Fruit fly (Drosophila melanogaster): Measurements from ENCODE around the gene CG42331.

Gene CG42331

dm6 chr3R:24787042-24787565, 15.1 kb downstream of the CG42331 start, which contains the start of gene CG5805 (continued):
- TF ChIP-seq Trl (optimal IDR thresholded peaks at IDR 0.05), result peak in 1 of 2 experiments; percentile 18
- peak; percentile 71 for TF ChIP-seq Trl (GFP tag; optimal IDR thresholded peaks at IDR 0.05)
- TF ChIP-seq CG15479 (GFP tag; optimal IDR thresholded peaks at IDR 0.05), result no peak
- no peak for TF ChIP-seq bbx (GFP tag; IDR thresholded peaks at IDR 0.05; ENCODE audit: partially characterized antibody)
- TF ChIP-seq Gsc (GFP tag; IDR thresholded peaks at IDR 0.05), result no peak
- peak; percentile 21; the same call in 1 of the 2 replicates for TF ChIP-seq Scr (GFP tag; IDR thresholded peaks at IDR 0.05; ENCODE audit: partially characterized antibody)
- peak; percentile 69 for TF ChIP-seq disco-r (GFP tag; optimal IDR thresholded peaks at IDR 0.05)
- no peak for TF ChIP-seq aop (GFP tag; IDR thresholded peaks at IDR 0.05)
- TF ChIP-seq CG2875 (GFP tag; optimal IDR thresholded peaks at IDR 0.05), result peak; percentile 74
- peak; percentile 71; the same call in 1 of the 3 replicates for TF ChIP-seq gce (GFP tag; IDR thresholded peaks at IDR 0.05)
- TF ChIP-seq chinmo (GFP tag; IDR thresholded peaks at IDR 0.05; ENCODE audit: partially characterized antibody), result no peak
- peak; percentile 82 for TF ChIP-seq H2.0 (GFP tag; IDR thresholded peaks at IDR 0.05)
- TF ChIP-seq sna (GFP tag; IDR thresholded peaks at IDR 0.05; ENCODE audit: partially characterized antibody), result 0 out of 2 replicates have a peak, but pooled peaks have one; percentile 22
- peak; percentile 66; the same call in 1 of the 2 replicates for TF ChIP-seq Ada2b (GFP tag; IDR thresholded peaks at IDR 0.05)
- peak; percentile 45 for TF ChIP-seq CG3065 (GFP tag; optimal IDR thresholded peaks at IDR 0.05)
- TF ChIP-seq amos (GFP tag; IDR thresholded peaks at IDR 0.05; ENCODE audit: partially characterized antibody), result no peak; the same call in 1 of the 2 replicates
- peak; percentile 70 for TF ChIP-seq NK7.1 (GFP tag; optimal IDR thresholded peaks at IDR 0.05)
- TF ChIP-seq CG6765 (GFP tag; optimal IDR thresholded peaks at IDR 0.05), result peak; percentile 90
- peak; percentile 65 for TF ChIP-seq CG8089 (GFP tag; optimal IDR thresholded peaks at IDR 0.05)
- TF ChIP-seq MBD-R2 (GFP tag; IDR thresholded peaks at IDR 0.05), result peak; percentile 75
- TF ChIP-seq cg (GFP tag; optimal IDR thresholded peaks at IDR 0.05), result no peak
- TF ChIP-seq odd (GFP tag; optimal IDR thresholded peaks at IDR 0.05), result peak; percentile 84
- TF ChIP-seq ranshi (GFP tag; IDR thresholded peaks at IDR 0.05), result peak; percentile 79
- TF ChIP-seq hbn (GFP tag; IDR thresholded peaks at IDR 0.05; ENCODE audit: partially characterized antibody), result no peak
- TF ChIP-seq CG13894 (tag; optimal IDR thresholded peaks at IDR 0.05), result peak; percentile 58
- no peak for TF ChIP-seq Nf-YB (GFP tag; optimal IDR thresholded peaks at IDR 0.05)
- peak; percentile 76 for TF ChIP-seq pho (GFP tag; optimal IDR thresholded peaks at IDR 0.05)
- no peak for TF ChIP-seq stwl (tag; optimal IDR thresholded peaks at IDR 0.05)
- peak; percentile 50 for TF ChIP-seq pfk (GFP tag; optimal IDR thresholded peaks at IDR 0.05)
- no peak for TF ChIP-seq abd-A (tag; optimal IDR thresholded peaks at IDR 0.05)
- peak; percentile 92 for TF ChIP-seq CG15514 (GFP tag; optimal IDR thresholded peaks at IDR 0.05)
- peak; percentile 16 for TF ChIP-seq CG31388 (GFP tag; optimal IDR thresholded peaks at IDR 0.05)
- TF ChIP-seq h (optimal IDR thresholded peaks at IDR 0.05), result no peak
- TF ChIP-seq gcm2 (GFP tag; optimal IDR thresholded peaks at IDR 0.05), result peak; percentile 61
- TF ChIP-seq CG9437 (GFP tag; optimal IDR thresholded peaks at IDR 0.05), result peak; percentile 78
- peak; percentile 75 to 83 for TF ChIP-seq Hr51 (GFP tag; optimal IDR thresholded peaks at IDR 0.05)
- peak; percentile 37 for TF ChIP-seq btn (GFP tag; optimal IDR thresholded peaks at IDR 0.05)
- TF ChIP-seq pzg (GFP tag; optimal IDR thresholded peaks at IDR 0.05), result peak; percentile 76
- TF ChIP-seq knrl (GFP tag; IDR thresholded peaks at IDR 0.05; ENCODE audit: partially characterized antibody), result no peak; the same call in 2 of the 3 replicates
- peak; percentile 81 for TF ChIP-seq sr (GFP tag; IDR thresholded peaks at IDR 0.05)
- peak; percentile 76 for TF ChIP-seq CG2202 (tag; optimal IDR thresholded peaks at IDR 0.05)
- TF ChIP-seq CG4282 (GFP tag; optimal IDR thresholded peaks at IDR 0.05), result no peak
- peak; percentile 93 for TF ChIP-seq HHEX (GFP tag; optimal IDR thresholded peaks at IDR 0.05)
- no peak for TF ChIP-seq dan (GFP tag; IDR thresholded peaks at IDR 0.05)
- TF ChIP-seq CG7745 (tag; optimal IDR thresholded peaks at IDR 0.05), result no peak
- peak; percentile 62; the same call in 1 of the 2 replicates for TF ChIP-seq toy (GFP tag; IDR thresholded peaks at IDR 0.05)
- peak; percentile 80 for TF ChIP-seq CG11504 (tag; optimal IDR thresholded peaks at IDR 0.05)
- peak; percentile 89 for TF ChIP-seq CG7271 (tag; optimal IDR thresholded peaks at IDR 0.05)
- TF ChIP-seq TFAM (GFP tag; optimal IDR thresholded peaks at IDR 0.05), result peak; percentile 47
- TF ChIP-seq vvl (GFP tag; IDR thresholded peaks at IDR 0.05), result peak; percentile 87
